ENCODE assay signal across 2 fruit fly cellular contexts in genomic region chr3L:19190198-19190597, dm6.
TF ChIP-seq lines count a peak whose summit lies in the region.

No protein-coding gene starts in this region.

TF ChIP-seq in whole organism, prepupa, 60 proteins besides CTCF, POLR2A, EP300 and RAD21 (continues in another document):
- TF ChIP-seq Sox14 (GFP tag; optimal IDR thresholded peaks at IDR 0.05; lab: Kevin White, UChicago) (peak; percentile 2), Eip93F (GFP tag; optimal IDR thresholded peaks at IDR 0.05; lab: Kevin White, UChicago) (no peak), CG7368 (GFP tag; optimal IDR thresholded peaks at IDR 0.05; lab: Kevin White, UChicago) (no peak), net (GFP tag; optimal IDR thresholded peaks at IDR 0.05; lab: Kevin White, UChicago) (no peak), CG11902 (GFP tag; optimal IDR thresholded peaks at IDR 0.05; lab: Kevin White, UChicago) (no peak), fkh (GFP tag; optimal IDR thresholded peaks at IDR 0.05; lab: Kevin White, UChicago) (no peak), dsx (GFP tag; optimal IDR thresholded peaks at IDR 0.05; lab: Kevin White, UChicago; ENCODE audit: poor library complexity, severe bottlenecking) (peak; percentile 27), Blimp-1 (GFP tag; optimal IDR thresholded peaks at IDR 0.05; lab: Kevin White, UChicago) (no peak), CG6808 (GFP tag; optimal IDR thresholded peaks at IDR 0.05; lab: Kevin White, UChicago) (no peak), CG1621 (tag; optimal IDR thresholded peaks at IDR 0.05; lab: Kevin White, UChicago) (peak; percentile 12), Smox (GFP tag; optimal IDR thresholded peaks at IDR 0.05; lab: Kevin White, UChicago) (no peak), Lpt (GFP tag; optimal IDR thresholded peaks at IDR 0.05; lab: Kevin White, UChicago) (no peak), Sox15 (GFP tag; optimal IDR thresholded peaks at IDR 0.05; lab: Kevin White, UChicago) (peak; percentile 4), CG6276 (GFP tag; optimal IDR thresholded peaks at IDR 0.05; lab: Kevin White, UChicago) (no peak), CG11294 (GFP tag; IDR thresholded peaks at IDR 0.05; lab: Robert Waterston, UW) (no peak), CG31627 (GFP tag; optimal IDR thresholded peaks at IDR 0.05; lab: Kevin White, UChicago) (no peak), OdsH (GFP tag; optimal IDR thresholded peaks at IDR 0.05; lab: Kevin White, UChicago) (peak; percentile 13), CG15336 (GFP tag; IDR thresholded peaks at IDR 0.05; lab: Robert Waterston, UW) (peak; percentile 27; the same call in 1 of the 2 replicates), CG3032 (tag; optimal IDR thresholded peaks at IDR 0.05; lab: Kevin White, UChicago) (peak; percentile 24), CG6854 (GFP tag; optimal IDR thresholded peaks at IDR 0.05; lab: Kevin White, UChicago) (no peak), fd85E (GFP tag; optimal IDR thresholded peaks at IDR 0.05; lab: Kevin White, UChicago) (no peak), CG6163 (GFP tag; IDR thresholded peaks at IDR 0.05; lab: Robert Waterston, UW) (peak; percentile 54; the same call in 2 of the 3 replicates), lz (GFP tag; optimal IDR thresholded peaks at IDR 0.05; lab: Kevin White, UChicago) (no peak), topi (GFP tag; optimal IDR thresholded peaks at IDR 0.05; lab: Kevin White, UChicago) (no peak), vri (GFP tag; optimal IDR thresholded peaks at IDR 0.05; lab: Kevin White, UChicago) (no peak), CG8319 (GFP tag; optimal IDR thresholded peaks at IDR 0.05; lab: Kevin White, UChicago) (no peak), spab (GFP tag; optimal IDR thresholded peaks at IDR 0.05; lab: Kevin White, UChicago) (peak; percentile 3), Eip75B (GFP tag; optimal IDR thresholded peaks at IDR 0.05; lab: Kevin White, UChicago) (no peak), ss (GFP tag; optimal IDR thresholded peaks at IDR 0.05; lab: Kevin White, UChicago) (peak in 1 of 2 experiments; percentile 20), CG10669 (GFP tag; optimal IDR thresholded peaks at IDR 0.05; lab: Kevin White, UChicago) (peak; percentile 36), Hr38 (GFP tag; optimal IDR thresholded peaks at IDR 0.05; lab: Kevin White, UChicago) (no peak), CG3919 (GFP tag; optimal IDR thresholded peaks at IDR 0.05; lab: Kevin White, UChicago) (peak; percentile 17), acj6 (GFP tag; optimal IDR thresholded peaks at IDR 0.05; lab: Kevin White, UChicago) (peak; percentile 10), pdm3 (GFP tag; optimal IDR thresholded peaks at IDR 0.05; lab: Kevin White, UChicago) (no peak), CG4318 (GFP tag; optimal IDR thresholded peaks at IDR 0.05; lab: Kevin White, UChicago) (no peak), CG8632 (GFP tag; optimal IDR thresholded peaks at IDR 0.05; lab: Kevin White, UChicago) (no peak), eg (GFP tag; IDR thresholded peaks at IDR 0.05; lab: Robert Waterston, UW) (peak; percentile 16; the same call in 1 of the 3 replicates), Eip78C (GFP tag; lab: Kevin White, UChicago) (peak; percentile 50), esn (GFP tag; optimal IDR thresholded peaks at IDR 0.05; lab: Kevin White, UChicago) (no peak), CG10631 (GFP tag; optimal IDR thresholded peaks at IDR 0.05; lab: Kevin White, UChicago) (no peak), CG16779 (tag; optimal IDR thresholded peaks at IDR 0.05; lab: Kevin White, UChicago) (no peak), Ets21C (GFP tag; optimal IDR thresholded peaks at IDR 0.05; lab: Kevin White, UChicago) (no peak), CG8119 (GFP tag; IDR thresholded peaks at IDR 0.05; lab: Robert Waterston, UW) (no peak), Sox102F (GFP tag; optimal IDR thresholded peaks at IDR 0.05; lab: Kevin White, UChicago) (no peak), Ets96B (tag; optimal IDR thresholded peaks at IDR 0.05; lab: Kevin White, UChicago) (peak; percentile 38), svp (GFP tag; lab: Kevin White, UChicago) (no peak), fd59A (GFP tag; optimal IDR thresholded peaks at IDR 0.05; lab: Kevin White, UChicago) (peak; percentile 19), CG9139 (GFP tag; optimal IDR thresholded peaks at IDR 0.05; lab: Kevin White, UChicago) (no peak)

TF ChIP-seq in whole organism, pupa, 21 proteins besides CTCF, POLR2A, EP300 and RAD21:
- TF ChIP-seq CG4496 (GFP tag; IDR thresholded peaks at IDR 0.05; lab: Robert Waterston, UW) (peak; percentile 66), CG8159 (tag; optimal IDR thresholded peaks at IDR 0.05; lab: Kevin White, UChicago) (peak; percentile 42), CG14655 (GFP tag; optimal IDR thresholded peaks at IDR 0.05; lab: Kevin White, UChicago) (no peak), CG9948 (tag; optimal IDR thresholded peaks at IDR 0.05; lab: Kevin White, UChicago) (peak; percentile 22), EcR (GFP tag; optimal IDR thresholded peaks at IDR 0.05; lab: Kevin White, UChicago) (no peak), Pif1A (GFP tag; optimal IDR thresholded peaks at IDR 0.05; lab: Kevin White, UChicago) (no peak), Snoo (tag; optimal IDR thresholded peaks at IDR 0.05; lab: Kevin White, UChicago) (no peak), D1 (tag; optimal IDR thresholded peaks at IDR 0.05; lab: Kevin White, UChicago) (no peak), CG8301 (tag; optimal IDR thresholded peaks at IDR 0.05; lab: Kevin White, UChicago) (peak; percentile 9), fd96Ca (GFP tag; IDR thresholded peaks at IDR 0.05; lab: Robert Waterston, UW) (no peak), CG10348 (GFP tag; IDR thresholded peaks at IDR 0.05; lab: Robert Waterston, UW) (no peak), Ets98B (GFP tag; IDR thresholded peaks at IDR 0.05; lab: Robert Waterston, UW) (no peak), Pif1B (GFP tag; optimal IDR thresholded peaks at IDR 0.05; lab: Kevin White, UChicago) (no peak), CG12605 (GFP tag; IDR thresholded peaks at IDR 0.05; lab: Robert Waterston, UW) (0 out of 2 replicates have a peak, but pooled peaks have one; percentile 23), CG15710 (tag; optimal IDR thresholded peaks at IDR 0.05; lab: Kevin White, UChicago) (peak; percentile 32), CG17806 (tag; optimal IDR thresholded peaks at IDR 0.05; lab: Kevin White, UChicago) (peak; percentile 42), CG32121 (GFP tag; IDR thresholded peaks at IDR 0.05; lab: Robert Waterston, UW) (no peak), gl (tag; optimal IDR thresholded peaks at IDR 0.05; lab: Kevin White, UChicago) (no peak), CG13204 (GFP tag; optimal IDR thresholded peaks at IDR 0.05; lab: Kevin White, UChicago) (no peak), rn (GFP tag; IDR thresholded peaks at IDR 0.05; lab: Robert Waterston, UW) (no peak), CG34367 (tag; optimal IDR thresholded peaks at IDR 0.05; lab: Kevin White, UChicago) (peak; percentile 21)
